Worm (Caenorhabditis elegans) whole organism, L3 larva: ENCODE data around the gene rpl-7A.
A peak's percentile ranks its signal among the peaks of the same experiment; 100 is the strongest.

Source experiments
- R02D3.7 ChIP-seq: fragments of 150-350 bp; optimal IDR thresholded peaks from 2 replicates; lab custom pipeline; 2014; ENCODE audit warnings: missing biosample characterization, missing genetic modification characterization
- ZK546.5 ChIP-seq: sonication (generic microtip); optimal IDR thresholded peaks from 2 replicates; lab custom pipeline; 2017; ENCODE audit warnings: missing biosample characterization, missing genetic modification characterization
- aly-2 ChIP-seq: fragments of 150-350 bp; optimal IDR thresholded peaks from 2 replicates; lab custom pipeline; 2014; ENCODE audit warnings: missing biosample characterization, missing genetic modification characterization
- ama-1 ChIP-seq: fragments of 150-350 bp; optimal IDR thresholded peaks from 2 replicates; lab custom pipeline; 2018
- ceh-16 ChIP-seq: sonication (generic microtip); optimal IDR thresholded peaks from 2 replicates; lab custom pipeline; 2017; ENCODE audit warnings: missing biosample characterization, missing genetic modification characterization
- ceh-28 ChIP-seq: fragments of 150-350 bp; optimal IDR thresholded peaks from 2 replicates; lab custom pipeline; 2014; ENCODE audit warnings: missing biosample characterization, missing genetic modification reagents, missing genetic modification characterization
- ceh-82 ChIP-seq: fragments of 150-350 bp; optimal IDR thresholded peaks from 2 replicates; lab custom pipeline; 2014; ENCODE audit warnings: missing biosample characterization, missing genetic modification characterization
- daf-12 ChIP-seq: fragments of 150-350 bp; optimal IDR thresholded peaks from 2 replicates; lab custom pipeline; 2014; ENCODE audit warnings: missing biosample characterization, missing genetic modification reagents, missing genetic modification characterization
- egl-27 ChIP-seq: sonication (generic microtip); optimal IDR thresholded peaks from 4 replicates; lab custom pipeline; 2017; ENCODE audit warnings: missing biosample characterization, missing genetic modification reagents, missing genetic modification characterization
- egl-5 ChIP-seq: fragments of 150-350 bp; optimal IDR thresholded peaks from 2 replicates; lab custom pipeline; 2017; ENCODE audit warnings: missing biosample characterization, missing genetic modification reagents, missing genetic modification characterization, inconsistent platforms
- elt-1 ChIP-seq: fragments of 150-350 bp; optimal IDR thresholded peaks from 2 replicates; lab custom pipeline; 2014; ENCODE audit warnings: missing biosample characterization, missing genetic modification characterization
- elt-2 ChIP-seq: sonication (generic microtip); optimal IDR thresholded peaks from 2 replicates; lab custom pipeline; 2016; ENCODE audit warnings: missing genetic modification reagents, mild to moderate bottlenecking, missing genetic modification characterization, missing compliant biosample characterization
- elt-3 ChIP-seq, 3 experiments: fragments of 150-350 bp in 1 of 3; sonication (generic microtip) in 2 of 3; optimal IDR thresholded peaks; 2 replicates in 2 of 3; 4 replicates in 1 of 3; lab custom pipeline; 2014 to 2017; ENCODE audit warnings: missing biosample characterization in 3 of 3, missing genetic modification characterization in 3 of 3
- eor-1 ChIP-seq, 2 experiments: fragments of 150-350 bp; optimal IDR thresholded peaks; 2 replicates each; lab custom pipeline; 2014 to 2018; ENCODE audit warnings: missing biosample characterization in 2 of 2, missing genetic modification characterization in 2 of 2
- fkh-10 ChIP-seq: sonication (generic microtip); optimal IDR thresholded peaks from 2 replicates; lab custom pipeline; 2017; ENCODE audit warnings: missing biosample characterization, missing genetic modification reagents, missing genetic modification characterization
- fos-1 ChIP-seq: fragments of 150-350 bp; optimal IDR thresholded peaks from 2 replicates; lab custom pipeline; 2014; ENCODE audit warnings: missing biosample characterization, missing genetic modification characterization
- hmg-11 ChIP-seq: sonication (generic microtip); optimal IDR thresholded peaks from 2 replicates; lab custom pipeline; 2016; ENCODE audit warnings: missing genetic modification characterization, missing compliant biosample characterization
- jun-1 ChIP-seq: fragments of 150-350 bp; optimal IDR thresholded peaks from 2 replicates; lab custom pipeline; 2014; ENCODE audit warnings: missing biosample characterization, missing genetic modification reagents, missing genetic modification characterization
- lin-15B ChIP-seq: fragments of 150-350 bp; optimal IDR thresholded peaks from 2 replicates; lab custom pipeline; 2014; ENCODE audit warnings: missing biosample characterization, missing genetic modification characterization
- lin-39 ChIP-seq: fragments of 150-350 bp; optimal IDR thresholded peaks from 2 replicates; lab custom pipeline; 2018; ENCODE audit warnings: missing biosample characterization, missing genetic modification reagents, missing genetic modification characterization
- lsy-12 ChIP-seq: sonication (generic microtip); optimal IDR thresholded peaks from 2 replicates; lab custom pipeline; 2016; ENCODE audit warnings: mild to moderate bottlenecking, missing genetic modification characterization, missing compliant biosample characterization
- mdl-1 ChIP-seq: fragments of 150-350 bp; optimal IDR thresholded peaks from 2 replicates; lab custom pipeline; 2014; ENCODE audit warnings: missing biosample characterization, missing genetic modification characterization
- mml-1 ChIP-seq: fragments of 150-350 bp; sonication (generic microtip); optimal IDR thresholded peaks from 3 replicates; lab custom pipeline; 2014; ENCODE audit warnings: missing biosample characterization, missing genetic modification characterization
- nfya-1 ChIP-seq: sonication (generic microtip); optimal IDR thresholded peaks from 2 replicates; lab custom pipeline; 2017; ENCODE audit warnings: missing genetic modification characterization, mild to moderate bottlenecking, missing compliant biosample characterization, antibody characterized with exemption, moderate library complexity; ENCODE audit not compliant: insufficient read depth
- nhr-11 ChIP-seq: fragments of 150-350 bp; optimal IDR thresholded peaks from 2 replicates; lab custom pipeline; 2014; ENCODE audit warnings: missing biosample characterization, missing genetic modification characterization
- nhr-12 ChIP-seq: fragments of 150-350 bp; optimal IDR thresholded peaks from 2 replicates; lab custom pipeline; 2014; ENCODE audit warnings: missing biosample characterization, missing genetic modification characterization
- nhr-23 ChIP-seq: fragments of 150-350 bp; optimal IDR thresholded peaks from 2 replicates; lab custom pipeline; 2014; ENCODE audit warnings: missing biosample characterization, missing genetic modification reagents, missing genetic modification characterization
- nhr-237 ChIP-seq: fragments of 150-350 bp; optimal IDR thresholded peaks from 2 replicates; lab custom pipeline; 2014; ENCODE audit warnings: missing biosample characterization, missing genetic modification characterization
- nhr-25 ChIP-seq: sonication (generic microtip); optimal IDR thresholded peaks from 2 replicates; lab custom pipeline; 2017; ENCODE audit warnings: missing biosample characterization, missing genetic modification characterization
- nhr-28 ChIP-seq: fragments of 150-350 bp; optimal IDR thresholded peaks from 2 replicates; lab custom pipeline; 2014; ENCODE audit warnings: missing biosample characterization, missing genetic modification characterization
- nhr-76 ChIP-seq: fragments of 150-350 bp; sonication (generic microtip); optimal IDR thresholded peaks from 5 replicates; lab custom pipeline; 2014; ENCODE audit warnings: missing biosample characterization, missing genetic modification characterization
- nhr-77 ChIP-seq: fragments of 150-350 bp; optimal IDR thresholded peaks from 2 replicates; lab custom pipeline; 2014; ENCODE audit warnings: missing biosample characterization, missing genetic modification characterization
- pha-4 ChIP-seq: fragments of 150-350 bp; optimal IDR thresholded peaks from 2 replicates; lab custom pipeline; 2014; ENCODE audit warnings: missing biosample characterization, missing genetic modification reagents, missing genetic modification characterization
- pqm-1 ChIP-seq: fragments of 150-350 bp; optimal IDR thresholded peaks from 2 replicates; lab custom pipeline; 2017; ENCODE audit warnings: missing biosample characterization, missing genetic modification characterization, inconsistent platforms
- sea-2 ChIP-seq: fragments of 150-350 bp; sonication (generic microtip); optimal IDR thresholded peaks from 4 replicates; lab custom pipeline; 2014; ENCODE audit warnings: missing biosample characterization, missing genetic modification reagents, missing genetic modification characterization
- snpc-4 ChIP-seq: fragments of 150-350 bp; optimal IDR thresholded peaks from 2 replicates; lab custom pipeline; 2014; ENCODE audit warnings: missing biosample characterization, missing genetic modification characterization
- tbx-2 ChIP-seq: sonication (generic microtip); optimal IDR thresholded peaks from 2 replicates; lab custom pipeline; 2016; ENCODE audit warnings: mild to moderate bottlenecking, missing genetic modification characterization, missing compliant biosample characterization
- unc-39 ChIP-seq: sonication (generic microtip); optimal IDR thresholded peaks from 4 replicates; lab custom pipeline; 2017; ENCODE audit warnings: missing biosample characterization, missing genetic modification characterization
- unc-62 ChIP-seq: fragments of 150-350 bp; sonication (generic microtip); optimal IDR thresholded peaks from 4 replicates; lab custom pipeline; 2014; ENCODE audit warnings: missing biosample characterization, missing genetic modification reagents, missing genetic modification characterization
- zag-1 ChIP-seq: fragments of 150-350 bp; optimal IDR thresholded peaks from 2 replicates; lab custom pipeline; 2014; ENCODE audit warnings: missing biosample characterization, missing genetic modification characterization
- ztf-11 ChIP-seq: fragments of 150-350 bp; optimal IDR thresholded peaks from 2 replicates; lab custom pipeline; 2014; ENCODE audit warnings: missing biosample characterization, missing genetic modification characterization
- ztf-4 ChIP-seq: fragments of 150-350 bp; optimal IDR thresholded peaks from 2 replicates; lab custom pipeline; 2014; ENCODE audit warnings: missing biosample characterization, missing genetic modification characterization

The rpl-7A gene

DNA sequence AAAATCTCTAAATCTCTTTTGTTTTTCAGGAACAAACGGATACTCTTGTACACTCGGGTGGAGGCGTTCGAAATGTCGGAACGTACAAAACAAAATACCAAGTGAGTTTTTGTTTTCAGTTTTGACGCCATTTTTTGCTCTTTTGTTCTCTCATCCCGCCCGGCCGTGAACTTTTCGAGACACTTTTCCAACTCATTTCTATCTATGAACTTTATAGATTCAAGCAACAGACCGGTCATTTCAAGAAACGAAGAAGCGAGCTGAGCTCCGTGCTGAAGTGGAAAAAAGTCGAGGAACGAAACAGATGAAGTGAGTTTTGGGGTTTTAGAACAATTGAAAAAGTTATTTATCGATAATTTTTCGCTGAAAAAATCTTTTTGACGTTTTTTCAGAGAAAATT lies 20.1 kb upstream of the rpl-7A start:
- no peak for TF ChIP-seq sea-2 (GFP tag; lab: Kevin White, UChicago)
- TF ChIP-seq fkh-10 (GFP tag; lab: Kevin White, UChicago) = no peak
- TF ChIP-seq unc-62 (GFP tag; lab: Kevin White, UChicago) = no peak
- no peak for TF ChIP-seq pha-4 (tag; lab: Kevin White, UChicago)
- no peak for TF ChIP-seq mml-1 (tag; lab: Kevin White, UChicago)
- TF ChIP-seq pqm-1 = no peak
- TF ChIP-seq egl-5 (tag; lab: Kevin White, UChicago) = no peak
- no peak for TF ChIP-seq nhr-12 (tag; lab: Kevin White, UChicago)
- no peak for TF ChIP-seq elt-2 (tag; lab: Kevin White, UChicago)
- TF ChIP-seq nhr-11 (tag; lab: Kevin White, UChicago) = no peak
- no peak for TF ChIP-seq eor-1 (tag; optimal IDR thresholded peaks at IDR 0.05; lab: Kevin White, UChicago)
- TF ChIP-seq hmg-11 (tag; lab: Kevin White, UChicago) = no peak
- TF ChIP-seq fos-1 (tag; lab: Kevin White, UChicago) = no peak
- no peak for TF ChIP-seq ceh-16 (tag; lab: Kevin White, UChicago)
- no peak for TF ChIP-seq mdl-1 (tag; lab: Kevin White, UChicago)
- no peak for TF ChIP-seq daf-12
- TF ChIP-seq nhr-23 = no peak
- TF ChIP-seq lsy-12 (tag; lab: Kevin White, UChicago) = no peak
- TF ChIP-seq ZK546.5 (tag; lab: Kevin White, UChicago) = no peak

DNA sequence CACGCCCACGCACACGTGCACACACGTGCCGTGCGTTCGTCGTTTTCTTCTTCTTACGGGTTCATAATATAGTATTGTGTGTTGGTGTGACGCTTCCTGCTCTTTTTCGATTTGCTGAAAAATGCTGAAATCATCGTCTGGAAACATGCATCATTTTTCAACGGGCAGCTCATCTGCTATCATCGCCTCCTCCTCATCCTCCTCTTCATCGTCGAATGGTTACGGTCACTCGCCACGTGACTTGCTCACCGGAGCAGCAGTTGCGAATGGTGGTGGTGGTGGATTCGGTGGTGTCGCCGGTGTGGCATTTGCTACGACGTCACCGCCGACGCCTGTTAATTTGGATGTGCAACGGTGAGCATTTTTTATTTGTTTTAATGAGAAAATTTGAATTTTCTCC lies 18.3 kb upstream of the rpl-7A start:
- no peak for TF ChIP-seq nfya-1 (tag; lab: Kevin White, UChicago)
- TF ChIP-seq elt-3 (tag; optimal IDR thresholded peaks at IDR 0.05; lab: Kevin White, UChicago) = no peak
- TF ChIP-seq mdl-1 (tag; lab: Kevin White, UChicago) = no peak
- no peak for TF ChIP-seq nhr-77 (tag; lab: Kevin White, UChicago)
- TF ChIP-seq fos-1 (tag; lab: Kevin White, UChicago) = no peak
- peak; percentile 15 for TF ChIP-seq ama-1
- TF ChIP-seq, all 47 proteins: peak for 1

DNA sequence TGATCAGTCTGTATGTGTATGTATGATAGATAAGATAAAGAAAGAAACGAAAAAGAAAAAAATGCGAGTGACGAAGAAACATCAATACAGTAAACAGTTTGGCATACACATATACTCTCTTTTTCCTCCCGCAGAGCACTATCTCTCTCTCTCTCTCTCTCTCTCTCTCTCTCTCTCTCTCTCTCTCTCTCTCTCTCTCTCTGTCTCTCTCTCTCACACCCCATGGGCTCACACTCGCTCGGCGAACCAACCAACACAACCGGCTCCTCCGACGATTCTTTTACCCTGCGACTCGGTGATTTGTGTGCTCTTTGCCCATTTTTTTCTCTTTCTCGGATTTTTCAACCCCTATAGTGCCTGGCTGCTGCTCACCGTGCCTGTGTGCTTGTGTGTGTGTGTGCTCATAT lies 16.7 kb upstream of the rpl-7A start:
- no peak for TF ChIP-seq ZK546.5 (tag; lab: Kevin White, UChicago)
- peak; percentile 60 for TF ChIP-seq nfya-1 (tag; lab: Kevin White, UChicago)
- no peak for TF ChIP-seq zag-1 (tag; lab: Kevin White, UChicago)
- no peak for TF ChIP-seq daf-12
- TF ChIP-seq lsy-12 (tag; lab: Kevin White, UChicago) = no peak
- no peak for TF ChIP-seq lin-15B
- TF ChIP-seq unc-39 = no peak
- no peak for TF ChIP-seq mml-1 (tag; lab: Kevin White, UChicago)
- no peak for TF ChIP-seq nhr-11 (tag; lab: Kevin White, UChicago)
- TF ChIP-seq snpc-4 (tag; lab: Kevin White, UChicago) = no peak
- no peak for TF ChIP-seq elt-1 (tag; lab: Kevin White, UChicago)
- TF ChIP-seq nhr-28 = no peak
- no peak for TF ChIP-seq nhr-237 (tag; lab: Kevin White, UChicago)
- no peak for TF ChIP-seq ceh-16 (tag; lab: Kevin White, UChicago)
- no peak for TF ChIP-seq aly-2 (tag; lab: Kevin White, UChicago)
- TF ChIP-seq pqm-1 = peak; percentile 88
- peak; percentile 80 for TF ChIP-seq elt-2 (tag; lab: Kevin White, UChicago)
- no peak for TF ChIP-seq egl-5 (tag; lab: Kevin White, UChicago)
- no peak for TF ChIP-seq fos-1 (tag; lab: Kevin White, UChicago)
- no peak for TF ChIP-seq nhr-25
- TF ChIP-seq nhr-12 (tag; lab: Kevin White, UChicago) = no peak
- no peak for TF ChIP-seq nhr-23
- TF ChIP-seq ztf-11 (tag; lab: Kevin White, UChicago) = no peak
- peak; percentile 37 for TF ChIP-seq ama-1
- TF ChIP-seq fkh-10 (GFP tag; lab: Kevin White, UChicago) = no peak
- TF ChIP-seq unc-62 (GFP tag; lab: Kevin White, UChicago) = no peak
- no peak for TF ChIP-seq elt-3 (tag; optimal IDR thresholded peaks at IDR 0.05; lab: Kevin White, UChicago)
- no peak for TF ChIP-seq egl-27 (tag; lab: Kevin White, UChicago)
- TF ChIP-seq ztf-4 = no peak
- TF ChIP-seq R02D3.7 = no peak
- no peak for TF ChIP-seq nhr-77 (tag; lab: Kevin White, UChicago)
- no peak for TF ChIP-seq tbx-2 (tag; lab: Kevin White, UChicago)
- no peak for TF ChIP-seq mdl-1 (tag; lab: Kevin White, UChicago)
- TF ChIP-seq hmg-11 (tag; lab: Kevin White, UChicago) = no peak
- no peak for TF ChIP-seq lin-39 (tag; lab: Kevin White, UChicago)
- TF ChIP-seq sea-2 (GFP tag; lab: Kevin White, UChicago) = no peak
- peak; percentile 47 for TF ChIP-seq jun-1
- TF ChIP-seq pha-4 (tag; lab: Kevin White, UChicago) = peak; percentile 94
- no peak for TF ChIP-seq ceh-82 (tag; lab: Kevin White, UChicago)
- TF ChIP-seq nhr-76 = no peak
- peak; percentile 19 for TF ChIP-seq ceh-28 (tag; lab: Kevin White, UChicago)
- TF ChIP-seq eor-1 (tag; optimal IDR thresholded peaks at IDR 0.05; lab: Kevin White, UChicago) = no peak
